Worm (Caenorhabditis elegans) whole organism, late embryonic: ENCODE data around the gene K09H11.11.

Experiments used
- C08G9.2 ChIP-seq: sonication (generic microtip); optimal IDR thresholded peaks from 2 replicates; lab custom pipeline; 2016; ENCODE audit warnings: mild to moderate bottlenecking, missing genetic modification characterization, moderate library complexity, missing compliant biosample characterization
- C38D4.7 ChIP-seq: fragments of 200-800 bp; sonication (Bioruptor generic); optimal IDR thresholded peaks from 2 replicates; lab custom pipeline; 2018; ENCODE audit warnings: mild to moderate bottlenecking, missing genetic modification characterization, moderate library complexity, missing compliant biosample characterization
- F13H6.1 ChIP-seq: sonication (generic microtip); optimal IDR thresholded peaks from 2 replicates; lab custom pipeline; 2016; ENCODE audit warnings: missing genetic modification characterization, missing compliant biosample characterization
- K02D7.2 ChIP-seq: sonication (generic microtip); optimal IDR thresholded peaks from 2 replicates; lab custom pipeline; 2017; ENCODE audit warnings: mild to moderate bottlenecking, missing genetic modification characterization, missing compliant biosample characterization
- K09A11.1 ChIP-seq: sonication (generic microtip); optimal IDR thresholded peaks from 2 replicates; lab custom pipeline; 2017; ENCODE audit warnings: antibody characterized with exemption, mild to moderate bottlenecking, missing genetic modification characterization, missing compliant biosample characterization; ENCODE audit not compliant: insufficient read depth
- Y22D7AL.16 ChIP-seq: sonication (generic microtip); optimal IDR thresholded peaks from 2 replicates; lab custom pipeline; 2016; ENCODE audit warnings: missing genetic modification characterization, missing compliant biosample characterization
- ahr-1 ChIP-seq: sonication (generic microtip); optimal IDR thresholded peaks from 2 replicates; lab custom pipeline; 2016; ENCODE audit warnings: missing genetic modification characterization, missing compliant biosample characterization
- ama-1 ChIP-seq: fragments of 150-350 bp; optimal IDR thresholded peaks from 2 replicates; lab custom pipeline; 2014
- ceh-18 ChIP-seq: sonication (generic microtip); optimal IDR thresholded peaks from 2 replicates; lab custom pipeline; 2016; ENCODE audit warnings: missing genetic modification characterization, missing compliant biosample characterization
- ceh-2 ChIP-seq: sonication (generic microtip); optimal IDR thresholded peaks from 2 replicates; lab custom pipeline; 2016; ENCODE audit warnings: missing genotype, missing genetic modification characterization, missing compliant biosample characterization
- ceh-30 ChIP-seq: fragments of 150-350 bp; optimal IDR thresholded peaks from 2 replicates; lab custom pipeline; 2014; ENCODE audit warnings: missing biosample characterization, missing genetic modification characterization
- ceh-45 ChIP-seq: fragments of 200-800 bp; sonication (Bioruptor generic); IDR thresholded peaks from 2 replicates; pipeline ENCODE4 v1.3.6; 2022; ENCODE audit warnings: missing genetic modification reagents, missing genetic modification characterization, missing compliant biosample characterization
- dmd-4 ChIP-seq: sonication (generic microtip); optimal IDR thresholded peaks from 2 replicates; lab custom pipeline; 2016; ENCODE audit warnings: borderline replicate concordance, missing genetic modification characterization, missing compliant biosample characterization
- dve-1 ChIP-seq: sonication (generic microtip); optimal IDR thresholded peaks from 2 replicates; lab custom pipeline; 2017; ENCODE audit warnings: antibody characterized with exemption, mild to moderate bottlenecking, missing genetic modification characterization, missing compliant biosample characterization
- elt-4 ChIP-seq: sonication (generic microtip); optimal IDR thresholded peaks from 2 replicates; lab custom pipeline; 2016; ENCODE audit warnings: missing genetic modification characterization, missing compliant biosample characterization
- ets-4 ChIP-seq: sonication (generic microtip); optimal IDR thresholded peaks from 2 replicates; lab custom pipeline; 2016; ENCODE audit warnings: missing genetic modification characterization, missing compliant biosample characterization
- eyg-1 ChIP-seq: sonication (generic microtip); optimal IDR thresholded peaks from 2 replicates; lab custom pipeline; 2016; ENCODE audit warnings: missing genotype, missing genetic modification characterization, missing compliant biosample characterization
- fax-1 ChIP-seq: sonication (generic microtip); optimal IDR thresholded peaks from 2 replicates; lab custom pipeline; 2016; ENCODE audit warnings: missing genotype, missing genetic modification characterization, missing compliant biosample characterization
- gmeb-2 ChIP-seq: sonication (generic microtip); optimal IDR thresholded peaks from 2 replicates; lab custom pipeline; 2016; ENCODE audit warnings: missing genetic modification characterization, inconsistent platforms, missing compliant biosample characterization
- hlh-6 ChIP-seq: sonication (generic microtip); optimal IDR thresholded peaks from 2 replicates; lab custom pipeline; 2016; ENCODE audit warnings: missing genotype, missing genetic modification characterization, missing compliant biosample characterization
- hlh-8 ChIP-seq: sonication (generic microtip); optimal IDR thresholded peaks from 2 replicates; lab custom pipeline; 2016; ENCODE audit warnings: missing genotype, missing genetic modification characterization, missing compliant biosample characterization
- lim-6 ChIP-seq: sonication (generic microtip); optimal IDR thresholded peaks from 2 replicates; lab custom pipeline; 2016; ENCODE audit warnings: missing genetic modification characterization, missing compliant biosample characterization
- lin-11 ChIP-seq: fragments of 200-800 bp; sonication (Bioruptor generic); optimal IDR thresholded peaks from 2 replicates; lab custom pipeline; 2018; ENCODE audit warnings: mild to moderate bottlenecking, missing genetic modification characterization, missing compliant biosample characterization
- madf-2 ChIP-seq: sonication (generic microtip); optimal IDR thresholded peaks from 2 replicates; lab custom pipeline; 2017; ENCODE audit warnings: missing genetic modification characterization, missing compliant biosample characterization
- pag-3 ChIP-seq: sonication (generic microtip); optimal IDR thresholded peaks from 2 replicates; lab custom pipeline; 2016; ENCODE audit warnings: missing compliant biosample characterization, missing genetic modification characterization, borderline replicate concordance
- pax-1 ChIP-seq: fragments of 150-350 bp; optimal IDR thresholded peaks from 2 replicates; lab custom pipeline; 2014; ENCODE audit warnings: missing biosample characterization, missing genetic modification characterization
- pha-2 ChIP-seq: sonication (generic microtip); optimal IDR thresholded peaks from 2 replicates; lab custom pipeline; 2017; ENCODE audit warnings: mild to moderate bottlenecking, missing genetic modification characterization, missing compliant biosample characterization
- ref-2 ChIP-seq: sonication (generic microtip); optimal IDR thresholded peaks from 2 replicates; lab custom pipeline; 2016; ENCODE audit warnings: missing genetic modification characterization, missing compliant biosample characterization
- sdc-2 ChIP-seq: sonication (generic microtip); optimal IDR thresholded peaks from 2 replicates; lab custom pipeline; 2016; ENCODE audit warnings: missing genotype, missing genetic modification characterization, missing compliant biosample characterization
- sox-2 ChIP-seq: fragments of 200-800 bp; sonication (Bioruptor generic); IDR thresholded peaks from 2 replicates; pipeline ENCODE4 v1.3.6; 2022; ENCODE audit warnings: missing genetic modification reagents, missing genetic modification characterization, missing compliant biosample characterization
- tbx-2 ChIP-seq: sonication (generic microtip); optimal IDR thresholded peaks from 2 replicates; lab custom pipeline; 2016; ENCODE audit warnings: missing genetic modification characterization, missing compliant biosample characterization
- tbx-7 ChIP-seq: sonication (generic microtip); optimal IDR thresholded peaks from 2 replicates; lab custom pipeline; 2016; ENCODE audit warnings: missing genotype, missing genetic modification characterization, missing compliant biosample characterization
- ttx-3 ChIP-seq: sonication (generic microtip); optimal IDR thresholded peaks from 2 replicates; lab custom pipeline; 2016; ENCODE audit warnings: missing genetic modification reagents, missing genetic modification characterization, missing compliant biosample characterization
- unc-86 ChIP-seq: sonication (generic microtip); optimal IDR thresholded peaks from 2 replicates; lab custom pipeline; 2016; ENCODE audit warnings: missing genetic modification characterization, missing compliant biosample characterization

K09H11.11 gene

ce11 chrV:5726463-5726862 is 28.6 kb downstream of the K09H11.11 start, which contains the start of gene K09H11.4:
Gene K09H11.4, minus strand, starts transcription at chrV:5726563.
- TF ChIP-seq elt-4 (tag; lab: Kevin White, UChicago), result no peak
- no peak for TF ChIP-seq Y22D7AL.16 (tag; lab: Kevin White, UChicago)
- TF ChIP-seq sdc-2 (tag; lab: Kevin White, UChicago), result no peak
- TF ChIP-seq ahr-1 (tag; lab: Kevin White, UChicago), result no peak
- TF ChIP-seq pax-1 (tag; lab: Kevin White, UChicago), result no peak
- TF ChIP-seq C08G9.2, result no peak
- no peak for TF ChIP-seq ttx-3
- no peak for TF ChIP-seq pha-2 (tag; lab: Kevin White, UChicago)
- no peak for TF ChIP-seq F13H6.1
- TF ChIP-seq ceh-30 (tag; lab: Kevin White, UChicago), result no peak
- no peak for TF ChIP-seq lim-6 (tag; lab: Kevin White, UChicago)
- no peak for TF ChIP-seq dmd-4 (tag; lab: Kevin White, UChicago)
- no peak for TF ChIP-seq ama-1
- TF ChIP-seq tbx-2 (tag; lab: Kevin White, UChicago), result no peak
- TF ChIP-seq dve-1 (tag; lab: Kevin White, UChicago), result no peak
- TF ChIP-seq eyg-1 (tag; lab: Kevin White, UChicago), result no peak
- TF ChIP-seq, all 69 proteins: peak for 0

ce11 chrV:5724395-5724794 is 30.7 kb downstream of the K09H11.11 start:
- no peak for TF ChIP-seq ahr-1 (tag; lab: Kevin White, UChicago)
- TF ChIP-seq K09A11.1 (tag; lab: Kevin White, UChicago), result no peak
- TF ChIP-seq lim-6 (tag; lab: Kevin White, UChicago), result no peak
- no peak for TF ChIP-seq madf-2 (tag; lab: Kevin White, UChicago)
- TF ChIP-seq sox-2 (GFP tag; lab: Robert Waterston, UW), result no peak
- TF ChIP-seq lin-11 (tag; lab: Kevin White, UChicago), result no peak
- no peak for TF ChIP-seq ama-1
- TF ChIP-seq pag-3 (tag; lab: Kevin White, UChicago), result no peak
- no peak for TF ChIP-seq ets-4 (tag; lab: Kevin White, UChicago)
- no peak for TF ChIP-seq sdc-2 (tag; lab: Kevin White, UChicago)
- no peak for TF ChIP-seq dmd-4 (tag; lab: Kevin White, UChicago)
- no peak for TF ChIP-seq tbx-2 (tag; lab: Kevin White, UChicago)
- TF ChIP-seq gmeb-2, result no peak
- no peak for TF ChIP-seq ttx-3
- no peak for TF ChIP-seq ceh-18
- no peak for TF ChIP-seq ref-2 (tag; lab: Kevin White, UChicago)
- no peak for TF ChIP-seq pha-2 (tag; lab: Kevin White, UChicago)

- no peak for TF ChIP-seq C38D4.7 (GFP tag; lab: Kevin White, UChicago)
- TF ChIP-seq K09A11.1 (tag; lab: Kevin White, UChicago), result no peak
- no peak for TF ChIP-seq ceh-2 (tag; lab: Kevin White, UChicago)
- no peak for TF ChIP-seq fax-1 (tag; lab: Kevin White, UChicago)
- no peak for TF ChIP-seq pax-1 (tag; lab: Kevin White, UChicago)
- TF ChIP-seq tbx-7, result no peak
- no peak for TF ChIP-seq hlh-8
- no peak for TF ChIP-seq ceh-45 (GFP tag; lab: Robert Waterston, UW)
- TF ChIP-seq K02D7.2 (tag; lab: Kevin White, UChicago), result no peak
- no peak for TF ChIP-seq dve-1 (tag; lab: Kevin White, UChicago)
- no peak for TF ChIP-seq pag-3 (tag; lab: Kevin White, UChicago)
These were observed 33.0 kb downstream of the K09H11.11 start for ce11 chrV:5722093-5722492.

DNA sequence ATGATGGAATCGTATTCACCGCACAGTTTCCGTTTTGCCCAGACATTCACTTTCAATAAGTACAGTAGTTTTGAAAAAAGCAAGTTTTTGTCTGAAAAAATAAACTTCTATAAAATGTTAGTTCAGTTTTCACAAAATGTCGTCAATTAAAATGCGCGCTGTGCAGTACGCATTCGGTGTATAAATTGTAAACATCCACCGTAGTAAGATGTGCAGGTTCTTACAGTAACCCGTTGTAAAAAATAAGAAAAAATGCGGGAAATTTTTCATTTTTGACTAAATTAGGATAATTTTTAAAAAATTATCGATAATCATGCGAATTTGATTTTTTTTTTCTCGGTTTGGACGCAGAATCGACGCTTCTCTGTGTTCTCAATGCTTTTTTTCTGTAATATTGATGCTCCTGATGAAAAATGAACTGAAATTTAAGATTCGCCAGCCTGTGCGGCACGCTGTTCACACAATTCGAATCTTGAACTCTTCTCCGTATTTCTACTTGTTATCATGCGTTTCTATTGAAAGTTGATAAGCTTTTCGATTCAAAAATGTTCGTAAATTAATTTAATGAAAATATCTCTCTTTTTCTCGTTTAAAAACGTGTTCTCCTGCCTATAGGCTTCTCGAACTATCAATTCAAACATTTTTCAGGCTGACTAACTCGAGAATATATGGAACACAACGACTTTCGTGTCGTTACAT is 37.7 kb downstream of the K09H11.11 start, which contains the start of gene rga-3:
Gene rga-3 (plus strand): TSS at position 649 of the 699 bp plus-strand sequence.
- TF ChIP-seq fax-1 (tag; lab: Kevin White, UChicago) (no peak), unc-86 (no peak), hlh-6 (tag; lab: Kevin White, UChicago) (no peak), tbx-2 (tag; lab: Kevin White, UChicago) (no peak), lin-11 (tag; lab: Kevin White, UChicago) (no peak), F13H6.1 (no peak)
